Worm (Caenorhabditis elegans): ENCODE measurements around the gene C02C6.14.

ce11 chrX:15533260-15533659 lies 4.2 kb upstream of the C02C6.14 start:
- TF ChIP-seq atf-7 (tag; optimal IDR thresholded peaks at IDR 0.05) (no peak), F49E8.2 (tag; optimal IDR thresholded peaks at IDR 0.05; ENCODE audit: insufficient read depth) (no peak), efl-1 (GFP tag; optimal IDR thresholded peaks at IDR 0.05) (no peak), ceh-27 (GFP tag; optimal IDR thresholded peaks at IDR 0.05) (no peak), C06A6.2 (GFP tag; conservative IDR thresholded peaks at IDR 0.05) (no peak), nfya-1 (tag; optimal IDR thresholded peaks at IDR 0.05; ENCODE audit: borderline replicate concordance, insufficient read depth) (no peak), snpc-4 (GFP tag; optimal IDR thresholded peaks at IDR 0.05) (no peak), snpc-4 (tag; optimal IDR thresholded peaks at IDR 0.05) (no peak), let-526 (GFP tag; IDR thresholded peaks at IDR 0.05) (no peak), rpc-1 (optimal IDR thresholded peaks at IDR 0.05) (no peak), rpc-1 (tag; optimal IDR thresholded peaks at IDR 0.05) (no peak), egrh-3 (GFP tag; IDR thresholded peaks at IDR 0.05) (no peak), lin-26 (GFP tag; IDR thresholded peaks at IDR 0.05) (no peak)

All from whole organism, young adult.